Worm (Caenorhabditis elegans): ENCODE data around the gene ncam-1.

DNA sequence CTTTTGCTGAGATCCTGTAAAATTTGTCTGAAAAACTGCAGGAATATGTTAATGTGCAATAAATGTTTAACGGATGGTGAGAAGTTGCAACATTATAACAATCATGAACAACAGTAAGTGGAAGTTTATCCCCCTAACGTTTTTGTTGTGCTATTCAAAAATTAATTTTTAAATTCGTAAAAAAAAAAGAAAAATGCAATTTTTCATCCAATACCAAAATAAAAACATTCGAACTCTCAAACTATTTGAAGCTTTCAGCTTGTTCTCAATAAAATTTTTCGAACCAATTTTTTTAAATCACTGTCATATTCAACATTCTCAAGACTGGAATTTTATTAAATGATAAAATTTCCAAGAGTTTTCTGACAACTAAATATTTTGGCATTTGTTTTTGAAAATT lies at the start of gene ncam-1:
- TF ChIP-seq cnd-1 (tag; optimal IDR thresholded peaks at IDR 0.05), result no peak
- TF ChIP-seq elt-1 (tag; optimal IDR thresholded peaks at IDR 0.05; ENCODE audit: borderline replicate concordance, insufficient read depth), result no peak
- TF ChIP-seq nhr-76 (tag; optimal IDR thresholded peaks at IDR 0.05), result no peak
- TF ChIP-seq pha-4 (tag; optimal IDR thresholded peaks at IDR 0.05), result no peak
- no peak for TF ChIP-seq ceh-43 (GFP tag; optimal IDR thresholded peaks at IDR 0.05)
- TF ChIP-seq sptf-1 (tag; optimal IDR thresholded peaks at IDR 0.05), result no peak
- no peak for TF ChIP-seq ztf-11 (tag; optimal IDR thresholded peaks at IDR 0.05)
- no peak for TF ChIP-seq ces-1 (GFP tag; optimal IDR thresholded peaks at IDR 0.05)
- TF ChIP-seq unc-62 (GFP tag; optimal IDR thresholded peaks at IDR 0.05), result no peak
- TF ChIP-seq lsy-2 (tag; optimal IDR thresholded peaks at IDR 0.05), result no peak
